Fruit fly (Drosophila melanogaster): ENCODE data around the gene mRpS26.
A peak's percentile ranks its signal among the peaks of the same experiment; 100 is the strongest.

Gene mRpS26

DNA sequence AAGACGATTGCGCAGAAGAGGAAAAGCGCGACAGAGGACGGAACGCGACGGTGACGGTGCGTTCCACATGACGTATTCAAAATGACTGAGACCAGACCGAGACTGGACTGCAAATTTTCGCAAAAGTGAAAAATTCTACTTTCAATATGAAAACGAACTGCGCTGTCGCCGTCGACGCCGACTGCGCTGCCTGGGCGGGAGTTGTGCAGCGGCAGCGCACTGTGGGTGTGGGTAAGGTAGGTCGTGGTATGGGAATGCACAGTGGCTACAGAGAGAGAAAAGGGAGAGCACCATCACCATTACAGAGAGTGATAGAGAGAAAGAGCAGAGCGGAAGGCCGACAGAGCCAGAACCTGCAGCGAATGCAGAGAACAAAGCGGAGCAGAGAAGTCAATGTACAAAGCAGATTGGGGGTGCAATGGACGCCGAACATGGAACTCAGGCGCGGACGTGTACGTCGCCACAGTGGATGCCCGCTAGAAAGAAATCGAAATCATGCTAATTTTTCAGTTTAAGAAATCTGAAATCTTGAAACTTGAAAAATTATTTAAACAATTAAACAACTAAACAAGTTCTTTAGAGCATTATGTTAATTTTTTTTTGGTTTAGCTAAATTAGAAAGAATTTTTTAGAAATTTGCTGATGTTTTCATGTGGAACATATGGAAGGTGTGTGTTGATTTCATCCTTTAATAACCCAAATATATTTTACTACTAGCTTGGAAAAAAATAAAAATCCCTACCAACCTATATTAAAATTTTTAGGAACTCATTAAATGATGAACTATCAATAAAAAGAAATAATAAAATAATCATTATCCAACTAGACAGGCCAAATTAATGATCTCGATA lies 41.5 kb upstream of the mRpS26 start, which contains the start of gene Eip75B (continued):
- peak; percentile 86 for TF ChIP-seq svp (GFP tag)
- TF ChIP-seq fkh (GFP tag; optimal IDR thresholded peaks at IDR 0.05), result no peak
- TF ChIP-seq esn (GFP tag; optimal IDR thresholded peaks at IDR 0.05), result peak; percentile 82
- TF ChIP-seq Ets96B (tag; optimal IDR thresholded peaks at IDR 0.05), result peak; percentile 62
- peak; percentile 4 for TF ChIP-seq CG16779 (tag; optimal IDR thresholded peaks at IDR 0.05)
- peak; percentile 56; the same call in 2 of the 3 replicates for TF ChIP-seq CG8119 (GFP tag; IDR thresholded peaks at IDR 0.05)
- TF ChIP-seq CG31627 (GFP tag; optimal IDR thresholded peaks at IDR 0.05), result peak; percentile 69
- TF ChIP-seq pdm3 (GFP tag; optimal IDR thresholded peaks at IDR 0.05), result peak; percentile 69
- TF ChIP-seq CG11762 (GFP tag; optimal IDR thresholded peaks at IDR 0.05; ENCODE audit: insufficient read depth), result peak; percentile 16
- TF ChIP-seq Met (GFP tag; optimal IDR thresholded peaks at IDR 0.05), result peak; percentile 67
- no peak for TF ChIP-seq Eip93F (GFP tag; optimal IDR thresholded peaks at IDR 0.05)
- TF ChIP-seq CG3919 (GFP tag; optimal IDR thresholded peaks at IDR 0.05), result peak; percentile 41
- TF ChIP-seq eg (GFP tag; IDR thresholded peaks at IDR 0.05), result no peak; the same call in 2 of the 3 replicates
- TF ChIP-seq CG6808 (GFP tag; optimal IDR thresholded peaks at IDR 0.05), result peak; percentile 65
- no peak for TF ChIP-seq Hr38 (GFP tag; optimal IDR thresholded peaks at IDR 0.05)
- no peak for TF ChIP-seq CG7368 (GFP tag; optimal IDR thresholded peaks at IDR 0.05)
- TF ChIP-seq spab (GFP tag; optimal IDR thresholded peaks at IDR 0.05), result peak; percentile 67
- TF ChIP-seq CG11294 (GFP tag; IDR thresholded peaks at IDR 0.05), result no peak
- TF ChIP-seq fd85E (GFP tag; optimal IDR thresholded peaks at IDR 0.05), result no peak
- TF ChIP-seq CG6854 (GFP tag; optimal IDR thresholded peaks at IDR 0.05), result no peak
- peak; percentile 45 for TF ChIP-seq cyc (GFP tag; optimal IDR thresholded peaks at IDR 0.05)
- peak; percentile 43 for TF ChIP-seq Ets21C (GFP tag; optimal IDR thresholded peaks at IDR 0.05)
- TF ChIP-seq CG3032 (tag; optimal IDR thresholded peaks at IDR 0.05), result peak; percentile 70
- peak in 1 of 2 experiments; percentile 78 for TF ChIP-seq salr (GFP tag; optimal IDR thresholded peaks at IDR 0.05)

DNA sequence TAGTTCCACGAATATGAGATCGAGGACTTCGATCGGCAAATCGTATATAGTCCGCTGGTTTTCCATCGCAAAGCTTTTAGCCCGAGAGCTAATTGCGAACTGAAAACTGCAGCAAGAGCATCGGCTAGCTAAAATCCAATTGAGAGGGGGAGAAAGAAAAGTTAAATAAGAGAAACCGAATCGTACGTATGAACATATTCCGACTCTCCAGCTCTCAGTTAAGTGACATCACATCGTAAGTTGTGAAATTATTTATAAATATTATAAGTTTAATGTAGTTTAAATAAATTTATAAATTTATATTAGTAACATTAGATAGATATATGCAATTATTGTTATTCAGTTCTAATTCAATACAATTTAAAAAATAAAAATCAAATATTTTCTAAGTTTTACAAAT lies 36.3 kb upstream of the mRpS26 start, which contains the start of gene CG44006:
CG44006 (minus strand) TSS at position 101 of the 400 bp plus-strand sequence.
- TF ChIP-seq Eip78C (GFP tag) (peak; percentile 16), Blimp-1 (GFP tag; optimal IDR thresholded peaks at IDR 0.05) (no peak)

DNA sequence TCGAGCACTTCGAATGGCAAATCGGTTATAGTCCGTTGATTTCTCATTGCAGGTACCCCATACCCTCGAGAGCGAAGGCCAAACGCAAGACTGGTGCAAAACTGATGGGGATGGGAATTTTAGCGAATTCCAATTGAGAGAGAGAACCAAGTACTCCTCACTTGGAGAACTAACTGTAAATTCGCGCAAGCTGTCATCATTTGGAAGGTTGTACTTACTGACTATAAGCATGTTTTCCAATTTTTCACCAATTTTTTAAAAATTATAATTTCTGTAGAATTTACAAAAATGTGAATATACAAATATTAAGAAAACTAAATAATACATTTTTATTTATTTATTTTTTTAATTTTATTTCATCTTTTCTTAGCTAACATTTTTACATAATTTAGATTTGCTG lies 34.4 kb upstream of the mRpS26 start, which contains the start of gene CG44005:
CG44005 (minus strand) TSS at position 101 of the 400 bp plus-strand sequence.
- no peak for TF ChIP-seq CG15336 (GFP tag; IDR thresholded peaks at IDR 0.05)
- no peak for TF ChIP-seq CG6808 (GFP tag; optimal IDR thresholded peaks at IDR 0.05)
- TF ChIP-seq esn (GFP tag; optimal IDR thresholded peaks at IDR 0.05), result no peak
- TF ChIP-seq CG10631 (GFP tag; optimal IDR thresholded peaks at IDR 0.05), result no peak
- TF ChIP-seq Eip75B (GFP tag; optimal IDR thresholded peaks at IDR 0.05), result no peak
- TF ChIP-seq CG8119 (GFP tag; IDR thresholded peaks at IDR 0.05), result no peak
- TF ChIP-seq CG3919 (GFP tag; optimal IDR thresholded peaks at IDR 0.05), result no peak
- TF ChIP-seq CG4318 (GFP tag; optimal IDR thresholded peaks at IDR 0.05), result no peak
- no peak for TF ChIP-seq CG34406 (GFP tag; optimal IDR thresholded peaks at IDR 0.05)
- TF ChIP-seq fd59A (GFP tag; optimal IDR thresholded peaks at IDR 0.05), result no peak
- no peak for TF ChIP-seq Hr4 (GFP tag; optimal IDR thresholded peaks at IDR 0.05)
- TF ChIP-seq Lpt (GFP tag; optimal IDR thresholded peaks at IDR 0.05), result no peak
- TF ChIP-seq Sox14 (GFP tag; optimal IDR thresholded peaks at IDR 0.05), result no peak
- TF ChIP-seq Blimp-1 (GFP tag; optimal IDR thresholded peaks at IDR 0.05), result no peak
- no peak for TF ChIP-seq CG31627 (GFP tag; optimal IDR thresholded peaks at IDR 0.05)
- no peak for TF ChIP-seq Eip93F (GFP tag; optimal IDR thresholded peaks at IDR 0.05)
- TF ChIP-seq Gug (GFP tag; IDR thresholded peaks at IDR 0.05), result no peak
- no peak for TF ChIP-seq vri (GFP tag; optimal IDR thresholded peaks at IDR 0.05)

All from whole organism, prepupa.